Worm (Caenorhabditis elegans): Measurements from ENCODE around the gene F27E5.8.

- TF ChIP-seq dao-5 (tag; optimal IDR thresholded peaks at IDR 0.05) (no peak), W03F9.2 (tag; optimal IDR thresholded peaks at IDR 0.05) (no peak)
These were observed 5.5 kb upstream of the F27E5.8 start for ce11 chrII:10132818-10133217.
